Worm (Caenorhabditis elegans) whole organism, L4/young adult: ENCODE results near the gene mdh-1.

Experiments
- W03F9.2 ChIP-seq: fragments of 150-350 bp; optimal IDR thresholded peaks from 2 replicates; lab custom pipeline; 2014; ENCODE audit warnings: missing biosample characterization, missing genetic modification characterization
- dao-5 ChIP-seq: sonication (generic microtip); optimal IDR thresholded peaks from 2 replicates; lab custom pipeline; 2016; ENCODE audit warnings: missing genotype, missing genetic modification characterization, moderate library complexity, missing compliant biosample characterization
- him-1 ChIP-seq: sonication (generic microtip); optimal IDR thresholded peaks from 2 replicates; lab custom pipeline; 2016; ENCODE audit warnings: missing genotype, missing genetic modification reagents, missing genetic modification characterization, missing compliant biosample characterization

ce11 chrV:6551707-6552390, 35.5 kb upstream of the mdh-1 start, which contains the start of gene twk-10:
- peak; percentile 26 for TF ChIP-seq dao-5 (tag; lab: Kevin White, UChicago)
- no peak for TF ChIP-seq W03F9.2 (tag; lab: Kevin White, UChicago)
- TF ChIP-seq him-1 = no peak
